Worm (Caenorhabditis elegans): Measurements from ENCODE around the gene nhr-199.

DNA sequence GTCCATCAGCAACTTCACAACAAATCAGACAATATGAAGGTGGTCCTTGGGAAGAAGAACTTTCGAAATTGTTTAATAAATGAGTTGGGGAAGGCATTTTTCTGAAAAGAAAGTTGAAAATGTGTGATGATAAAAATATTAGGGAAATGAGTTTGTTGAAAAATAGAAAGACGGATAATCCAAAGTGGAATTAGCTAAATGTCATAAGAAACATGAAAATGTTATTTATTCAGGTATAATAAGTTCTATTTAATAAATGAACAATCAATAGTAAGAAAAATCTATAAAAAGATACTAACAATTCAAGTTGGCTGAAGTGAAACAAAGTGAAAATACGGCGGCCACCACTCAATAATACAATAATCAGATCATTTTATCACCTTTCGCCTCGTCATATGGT is 2.6 kb upstream of the nhr-199 start, which contains the start of gene nhr-53:
- TF ChIP-seq tbx-2 (tag; optimal IDR thresholded peaks at IDR 0.05) (no peak), ama-1 (optimal IDR thresholded peaks at IDR 0.05) (no peak), elt-3 (tag; optimal IDR thresholded peaks at IDR 0.05) (no peak), ztf-11 (tag; optimal IDR thresholded peaks at IDR 0.05) (no peak), nhr-77 (tag; optimal IDR thresholded peaks at IDR 0.05) (no peak), nfya-1 (tag; optimal IDR thresholded peaks at IDR 0.05; ENCODE audit: insufficient read depth) (no peak)
